Fruit fly (Drosophila melanogaster) whole organism, pupa: ENCODE data around the gene GluRIIE.
A peak's percentile ranks its signal among the peaks of the same experiment; 100 is the strongest.

Experiments used
- CG10348 ChIP-seq: fragments of 200-800 bp; sonication (Bioruptor generic); IDR thresholded peaks from 2 replicates; pipeline ENCODE4 v1.3.6; 2022; ENCODE audit warnings: missing biosample characterization, missing genetic modification characterization
- CG12605 ChIP-seq: fragments of 200-800 bp; sonication (Bioruptor generic); IDR thresholded peaks from 2 replicates; pipeline ENCODE4 v1.3.6; 2022; ENCODE audit warnings: missing biosample characterization, missing genetic modification characterization
- CG13204 ChIP-seq: fragments of 200-800 bp; sonication (Bioruptor generic); optimal IDR thresholded peaks from 2 replicates; lab custom pipeline; 2018; ENCODE audit warnings: missing biosample characterization, mild to moderate bottlenecking, missing genetic modification characterization, moderate library complexity
- CG14655 ChIP-seq: fragments of 200-800 bp; sonication (Bioruptor generic); optimal IDR thresholded peaks from 3 replicates; lab custom pipeline; 2017; ENCODE audit warnings: mild to moderate bottlenecking, missing biosample characterization, missing genetic modification reagents, missing genetic modification characterization
- CG15710 ChIP-seq: fragments of 200-800 bp; sonication (Bioruptor generic); optimal IDR thresholded peaks from 2 replicates; lab custom pipeline; 2018; ENCODE audit warnings: missing biosample characterization, mild to moderate bottlenecking, missing genetic modification characterization, moderate library complexity
- CG17806 ChIP-seq: fragments of 200-800 bp; sonication (Bioruptor generic); optimal IDR thresholded peaks from 2 replicates; lab custom pipeline; 2018; ENCODE audit warnings: missing biosample characterization, mild to moderate bottlenecking, missing genetic modification characterization, moderate library complexity
- CG32121 ChIP-seq: fragments of 200-800 bp; sonication (Bioruptor generic); IDR thresholded peaks from 2 replicates; pipeline ENCODE4 v1.3.6; 2022; ENCODE audit warnings: missing biosample characterization, missing genetic modification characterization
- CG34367 ChIP-seq: fragments of 200-800 bp; sonication (Bioruptor generic); optimal IDR thresholded peaks from 2 replicates; lab custom pipeline; 2018; ENCODE audit warnings: missing biosample characterization, mild to moderate bottlenecking, missing genetic modification characterization
- CG4496 ChIP-seq: fragments of 200-800 bp; sonication (Bioruptor generic); IDR thresholded peaks from 3 replicates; pipeline ENCODE4 v1.3.6; 2022; ENCODE audit warnings: missing biosample characterization, missing genetic modification characterization
- CG8159 ChIP-seq: fragments of 200-800 bp; sonication (Bioruptor generic); optimal IDR thresholded peaks from 3 replicates; lab custom pipeline; 2018; ENCODE audit warnings: missing biosample characterization, mild to moderate bottlenecking, missing genetic modification characterization, moderate library complexity
- CG8301 ChIP-seq: fragments of 200-800 bp; sonication (Bioruptor generic); optimal IDR thresholded peaks from 2 replicates; lab custom pipeline; 2018; ENCODE audit warnings: missing biosample characterization, mild to moderate bottlenecking, missing genetic modification characterization
- CG9948 ChIP-seq: fragments of 200-800 bp; sonication (Bioruptor generic); optimal IDR thresholded peaks from 2 replicates; lab custom pipeline; 2018; ENCODE audit warnings: missing biosample characterization, mild to moderate bottlenecking, missing genetic modification characterization, moderate library complexity
- D1 ChIP-seq: fragments of 200-800 bp; sonication (Bioruptor generic); optimal IDR thresholded peaks from 2 replicates; lab custom pipeline; 2018; ENCODE audit warnings: missing biosample characterization, mild to moderate bottlenecking, missing genetic modification characterization, moderate library complexity
- EcR ChIP-seq: fragments of 200-800 bp; sonication (Bioruptor generic); optimal IDR thresholded peaks from 3 replicates; lab custom pipeline; 2019; ENCODE audit warnings: missing biosample characterization, missing genetic modification characterization, mild to moderate bottlenecking, moderate library complexity, missing genetic modification reagents
- Ets98B ChIP-seq: fragments of 200-800 bp; sonication (Bioruptor generic); IDR thresholded peaks from 2 replicates; pipeline ENCODE4 v1.3.6; 2022; ENCODE audit warnings: missing biosample characterization, missing genetic modification characterization
- Pif1A ChIP-seq: fragments of 200-800 bp; sonication (Bioruptor generic); optimal IDR thresholded peaks from 3 replicates; lab custom pipeline; 2016; ENCODE audit warnings: missing biosample characterization, missing genetic modification characterization
- Pif1B ChIP-seq: fragments of 200-800 bp; sonication (Bioruptor generic); optimal IDR thresholded peaks from 3 replicates; lab custom pipeline; 2016; ENCODE audit warnings: missing biosample characterization, missing genetic modification characterization
- Snoo ChIP-seq: fragments of 200-800 bp; sonication (Bioruptor generic); optimal IDR thresholded peaks from 3 replicates; lab custom pipeline; 2017; ENCODE audit warnings: missing biosample characterization, mild to moderate bottlenecking, missing genetic modification characterization, inconsistent platforms
- fd96Ca ChIP-seq: fragments of 200-800 bp; sonication (Bioruptor generic); IDR thresholded peaks from 3 replicates; pipeline ENCODE4 v1.3.6; 2022; ENCODE audit warnings: missing biosample characterization, missing genetic modification characterization
- gl ChIP-seq: fragments of 200-800 bp; sonication (Bioruptor generic); optimal IDR thresholded peaks from 2 replicates; lab custom pipeline; 2018; ENCODE audit warnings: missing biosample characterization, mild to moderate bottlenecking, missing genetic modification characterization
- rn ChIP-seq: fragments of 200-800 bp; sonication (Bioruptor generic); IDR thresholded peaks from 2 replicates; pipeline ENCODE4 v1.3.6; 2022; ENCODE audit warnings: missing biosample characterization, missing genetic modification characterization

GluRIIE gene

dm6 chr3R:20594194-20595144, 54.0 kb downstream of the GluRIIE start:
- TF ChIP-seq rn (GFP tag; lab: Robert Waterston, UW) (peak; percentile 75; the same call in 1 of the 2 replicates), CG9948 (tag; lab: Kevin White, UChicago) (peak; percentile 98), CG10348 (GFP tag; lab: Robert Waterston, UW) (peak; percentile 8; the same call in 1 of the 2 replicates), CG8159 (tag; lab: Kevin White, UChicago) (peak; percentile 98), fd96Ca (peak; percentile 35; the same call in 1 of the 3 replicates), EcR (GFP tag; lab: Kevin White, UChicago) (peak; percentile 54), CG12605 (GFP tag; lab: Robert Waterston, UW) (peak; percentile 83), CG34367 (tag; lab: Kevin White, UChicago) (peak; percentile 90), CG13204 (GFP tag; lab: Kevin White, UChicago) (peak; percentile 83), D1 (tag; lab: Kevin White, UChicago) (peak; percentile 96), Snoo (tag; lab: Kevin White, UChicago) (peak; percentile 74), Pif1B (peak; percentile 76), CG32121 (peak; percentile 70), Pif1A (peak; percentile 82), CG14655 (peak; percentile 95), Ets98B (GFP tag; lab: Robert Waterston, UW) (peak; percentile 74), CG17806 (tag; lab: Kevin White, UChicago) (peak; percentile 95), CG8301 (tag; lab: Kevin White, UChicago) (peak; percentile 89), CG4496 (GFP tag; lab: Robert Waterston, UW) (peak; percentile 76), gl (tag; lab: Kevin White, UChicago) (peak; percentile 60), CG15710 (peak; percentile 96)
